Fruit fly (Drosophila melanogaster): ENCODE results near the gene park.

dm6 chr3L:21206486-21206885, 9.8 kb upstream of the park start:
- no peak for TF ChIP-seq CG8478 (optimal IDR thresholded peaks at IDR 0.05)
- no peak for TF ChIP-seq CTCF (optimal IDR thresholded peaks at IDR 0.05)
